Worm (Caenorhabditis elegans) whole organism, L4/young adult: ENCODE data around the gene K03B4.4.

Source experiments
- W03F9.2 ChIP-seq: fragments of 150-350 bp; optimal IDR thresholded peaks from 2 replicates; lab custom pipeline; 2014; ENCODE audit warnings: missing biosample characterization, missing genetic modification characterization
- dao-5 ChIP-seq: sonication (generic microtip); optimal IDR thresholded peaks from 2 replicates; lab custom pipeline; 2016; ENCODE audit warnings: missing genotype, missing genetic modification characterization, moderate library complexity, missing compliant biosample characterization
- him-1 ChIP-seq: sonication (generic microtip); optimal IDR thresholded peaks from 2 replicates; lab custom pipeline; 2016; ENCODE audit warnings: missing genotype, missing genetic modification reagents, missing genetic modification characterization, missing compliant biosample characterization

DNA sequence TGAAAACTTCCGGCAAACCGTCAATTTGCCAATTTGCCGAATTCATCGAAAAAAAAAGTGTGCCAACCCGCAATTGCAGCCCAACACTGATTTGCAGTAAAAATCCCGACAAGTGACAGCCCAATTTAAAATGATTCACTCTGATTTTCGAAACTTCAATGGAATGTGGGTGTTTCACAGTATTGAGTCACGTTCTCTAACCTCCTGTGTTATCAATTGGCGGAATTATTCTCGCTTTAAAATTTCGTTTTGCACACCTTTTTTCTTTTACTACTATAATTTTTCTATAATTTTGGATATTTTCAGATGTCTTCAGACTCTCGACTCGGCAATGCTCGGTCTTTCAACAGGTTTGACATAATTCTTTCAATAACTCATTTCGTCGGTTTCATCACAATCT is 40.5 kb downstream of the K03B4.4 start, which contains the start of gene F39G3.5:
- TF ChIP-seq him-1 (no peak), W03F9.2 (no peak), dao-5 (tag; lab: Kevin White, UChicago) (no peak)
